Fruit fly (Drosophila melanogaster): ENCODE data around the gene QIL1.

- TF ChIP-seq pan (optimal IDR thresholded peaks at IDR 0.05) = no peak
- no peak for TF ChIP-seq EcR (GFP tag; optimal IDR thresholded peaks at IDR 0.05)
- TF ChIP-seq usp (GFP tag; optimal IDR thresholded peaks at IDR 0.05) = no peak
- no peak for TF ChIP-seq Dll (optimal IDR thresholded peaks at IDR 0.05)
- TF ChIP-seq psq (optimal IDR thresholded peaks at IDR 0.05) = no peak
Observed at dm6 chr3L:17430390-17430789, 35.4 kb upstream of the QIL1 start.

Data from whole organism.